Worm (Caenorhabditis elegans) whole organism, L4 larva: ENCODE results near the gene ccdc-47.

ENCODE experiments used
- F26F4.8 ChIP-seq: fragments of 200-800 bp; sonication (Bioruptor generic); conservative IDR thresholded peaks from 2 replicates; pipeline ENCODE4 v1.3.6; 2022; ENCODE audit warnings: missing genetic modification characterization, missing compliant biosample characterization
- F44E2.7 ChIP-seq: fragments of 200-800 bp; sonication (Bioruptor generic); IDR thresholded peaks from 2 replicates; pipeline ENCODE4 v2.1.2; 2022; ENCODE audit warnings: missing genetic modification characterization, missing compliant biosample characterization
- Y105C5A.15 ChIP-seq: fragments of 200-800 bp; sonication (Bioruptor generic); IDR thresholded peaks from 2 replicates; pipeline ENCODE4 v1.3.6; 2022; ENCODE audit warnings: missing genetic modification characterization, missing compliant biosample characterization
- Y48G9A.11 ChIP-seq: fragments of 200-800 bp; sonication (Bioruptor generic); IDR thresholded peaks from 2 replicates; pipeline ENCODE4 v1.3.6; 2022; ENCODE audit warnings: missing genetic modification reagents, missing genetic modification characterization, missing compliant biosample characterization
- Y75B8A.6 ChIP-seq: fragments of 200-800 bp; sonication (Bioruptor generic); IDR thresholded peaks from 2 replicates; pipeline ENCODE4 v1.3.6; 2022; ENCODE audit warnings: missing genetic modification reagents, missing genetic modification characterization, missing compliant biosample characterization
- ZK546.5 ChIP-seq, 2 experiments: sonication (generic microtip); optimal IDR thresholded peaks; 2 replicates each; lab custom pipeline; 2017; ENCODE audit warnings: missing biosample characterization in 2 of 2, missing genetic modification characterization in 2 of 2
- aha-1 ChIP-seq: fragments of 150-350 bp; peaks from one replicate; lab custom pipeline; 2014; ENCODE audit warnings: missing biosample characterization, missing genetic modification characterization
- attf-4 ChIP-seq: sonication (generic microtip); optimal IDR thresholded peaks from 3 replicates; lab custom pipeline; 2017; ENCODE audit warnings: missing biosample characterization, missing genetic modification characterization
- ceh-28 ChIP-seq: fragments of 150-350 bp; optimal IDR thresholded peaks from 2 replicates; lab custom pipeline; 2014; ENCODE audit warnings: missing biosample characterization, missing genetic modification reagents, missing genetic modification characterization
- ceh-44 ChIP-seq: fragments of 200-800 bp; sonication (Bioruptor generic); IDR thresholded peaks from 2 replicates; pipeline ENCODE4 v1.3.6; 2022; ENCODE audit warnings: missing genetic modification reagents, missing genetic modification characterization, missing compliant biosample characterization
- ceh-62 ChIP-seq: sonication (generic microtip); optimal IDR thresholded peaks from 2 replicates; lab custom pipeline; 2017; ENCODE audit warnings: missing biosample characterization, missing genetic modification characterization
- cey-2 ChIP-seq: sonication (generic microtip); optimal IDR thresholded peaks from 3 replicates; lab custom pipeline; 2017; ENCODE audit warnings: missing genetic modification characterization, mild to moderate bottlenecking, missing compliant biosample characterization, antibody characterized with exemption, borderline replicate concordance; ENCODE audit not compliant: insufficient read depth
- daf-12 ChIP-seq: fragments of 150-350 bp; optimal IDR thresholded peaks from 2 replicates; lab custom pipeline; 2014; ENCODE audit warnings: missing biosample characterization, missing genetic modification reagents, missing genetic modification characterization
- daf-16 ChIP-seq, 3 experiments: sonication (generic microtip); optimal IDR thresholded peaks; 2 replicates each; lab custom pipeline; 2016 to 2017; ENCODE audit warnings: missing genetic modification characterization in 3 of 3, missing genetic modification reagents in 3 of 3, mild to moderate bottlenecking in 2 of 3, missing compliant biosample characterization in 2 of 3, missing biosample characterization in 1 of 3, moderate library complexity in 1 of 3
- dmd-6 ChIP-seq: fragments of 200-800 bp; sonication (Bioruptor generic); IDR thresholded peaks from 2 replicates; pipeline ENCODE4 v1.3.6; 2022; ENCODE audit warnings: missing genetic modification reagents, missing genetic modification characterization, missing compliant biosample characterization
- dmd-8 ChIP-seq: fragments of 200-800 bp; sonication (Bioruptor generic); IDR thresholded peaks from 2 replicates; pipeline ENCODE4 v1.3.6; 2022; ENCODE audit warnings: missing genetic modification characterization, missing compliant biosample characterization
- dpl-1 ChIP-seq: fragments of 150-350 bp; optimal IDR thresholded peaks from 2 replicates; lab custom pipeline; 2014; ENCODE audit warnings: missing biosample characterization, missing genetic modification reagents, missing genetic modification characterization
- dve-1 ChIP-seq: sonication (generic microtip); optimal IDR thresholded peaks from 2 replicates; lab custom pipeline; 2017; ENCODE audit warnings: antibody characterized with exemption, mild to moderate bottlenecking, missing genetic modification characterization, missing compliant biosample characterization; ENCODE audit not compliant: insufficient read depth
- egl-43 ChIP-seq: fragments of 200-800 bp; sonication (Bioruptor generic); IDR thresholded peaks from 2 replicates; pipeline ENCODE4 v1.3.6; 2022; ENCODE audit warnings: missing genetic modification reagents, missing genetic modification characterization, missing compliant biosample characterization
- hlh-11 ChIP-seq: fragments of 200-800 bp; sonication (Bioruptor generic); optimal IDR thresholded peaks from 2 replicates; lab custom pipeline; 2018; ENCODE audit warnings: mild to moderate bottlenecking, missing genetic modification characterization, missing compliant biosample characterization
- hlh-30 ChIP-seq: sonication (generic microtip); optimal IDR thresholded peaks from 2 replicates; lab custom pipeline; 2017; ENCODE audit warnings: antibody characterized with exemption, mild to moderate bottlenecking, missing genetic modification characterization, missing compliant biosample characterization; ENCODE audit not compliant: insufficient read depth
- hmg-1.1 ChIP-seq: fragments of 200-800 bp; sonication (Bioruptor generic); IDR thresholded peaks from 2 replicates; pipeline ENCODE4 v1.3.6; 2022; ENCODE audit warnings: missing genetic modification reagents, missing genetic modification characterization, missing compliant biosample characterization
- jun-1 ChIP-seq: fragments of 150-350 bp; optimal IDR thresholded peaks from 2 replicates; lab custom pipeline; 2014; ENCODE audit warnings: missing biosample characterization, missing genetic modification reagents, missing genetic modification characterization
- lin-13 ChIP-seq: fragments of 150-350 bp; optimal IDR thresholded peaks from 2 replicates; lab custom pipeline; 2014; ENCODE audit warnings: missing biosample characterization, missing genetic modification reagents, missing genetic modification characterization
- lir-3 ChIP-seq: sonication (generic microtip); optimal IDR thresholded peaks from 2 replicates; lab custom pipeline; 2016; ENCODE audit warnings: mild to moderate bottlenecking, missing genetic modification characterization, missing compliant biosample characterization
- lsy-2 ChIP-seq, 2 experiments: fragments of 150-350 bp in 1 of 2; sonication (generic microtip) in 1 of 2; optimal IDR thresholded peaks; 2 replicates each; lab custom pipeline; 2014 to 2017; ENCODE audit warnings: missing biosample characterization in 2 of 2, missing genetic modification characterization in 2 of 2
- mep-1 ChIP-seq: fragments of 150-350 bp; sonication (generic microtip); optimal IDR thresholded peaks from 3 replicates; lab custom pipeline; 2014; ENCODE audit warnings: missing biosample characterization, missing genetic modification characterization
- mxl-3 ChIP-seq: fragments of 200-800 bp; sonication (Bioruptor generic); optimal IDR thresholded peaks from 2 replicates; lab custom pipeline; 2018; ENCODE audit warnings: mild to moderate bottlenecking, missing genetic modification characterization, missing compliant biosample characterization
- nhr-10 ChIP-seq: fragments of 150-350 bp; optimal IDR thresholded peaks from 2 replicates; lab custom pipeline; 2014; ENCODE audit warnings: missing biosample characterization, missing genetic modification characterization
- nhr-11 ChIP-seq: fragments of 150-350 bp; optimal IDR thresholded peaks from 2 replicates; lab custom pipeline; 2014; ENCODE audit warnings: missing biosample characterization, missing genetic modification characterization
- nhr-28 ChIP-seq: fragments of 150-350 bp; optimal IDR thresholded peaks from 2 replicates; lab custom pipeline; 2014; ENCODE audit warnings: missing biosample characterization, missing genetic modification characterization
- nhr-41 ChIP-seq: fragments of 200-800 bp; sonication (Bioruptor generic); IDR thresholded peaks from 2 replicates; pipeline ENCODE4 v1.3.6; 2022; ENCODE audit warnings: missing genetic modification reagents, missing genetic modification characterization, missing compliant biosample characterization
- nhr-6 ChIP-seq: fragments of 150-350 bp; optimal IDR thresholded peaks from 2 replicates; lab custom pipeline; 2014; ENCODE audit warnings: missing biosample characterization, missing genetic modification characterization
- pha-4 ChIP-seq, 2 experiments: fragments of 150-350 bp in 1 of 2; fragments of 200-800 bp in 1 of 2; sonication (Bioruptor generic) in 1 of 2; IDR thresholded peaks in 1 of 2; optimal IDR thresholded peaks in 1 of 2; 2 replicates each; pipeline versions ENCODE4 v1.3.6 to Lab custom; 2014 to 2022; ENCODE audit warnings: missing genetic modification characterization in 2 of 2, missing genetic modification reagents in 2 of 2, missing biosample characterization in 1 of 2, missing compliant biosample characterization in 1 of 2
- pqm-1 ChIP-seq: sonication (generic microtip); optimal IDR thresholded peaks from 2 replicates; lab custom pipeline; 2017; ENCODE audit warnings: missing biosample characterization, missing genetic modification characterization
- set-16 ChIP-seq: fragments of 200-800 bp; sonication (Bioruptor generic); IDR thresholded peaks from 2 replicates; pipeline ENCODE4 v1.3.6; 2022; ENCODE audit warnings: missing genetic modification reagents, missing genetic modification characterization, missing compliant biosample characterization
- skn-1 ChIP-seq: fragments of 150-350 bp; optimal IDR thresholded peaks from 2 replicates; lab custom pipeline; 2014; ENCODE audit warnings: missing biosample characterization, missing genetic modification characterization
- zfp-3 ChIP-seq: fragments of 200-800 bp; sonication (Bioruptor generic); conservative IDR thresholded peaks from 2 replicates; pipeline ENCODE4 v1.3.6; 2022; ENCODE audit warnings: missing genetic modification reagents, missing genetic modification characterization, missing compliant biosample characterization
- ztf-11 ChIP-seq: fragments of 150-350 bp; optimal IDR thresholded peaks from 2 replicates; lab custom pipeline; 2014; ENCODE audit warnings: missing biosample characterization, missing genetic modification characterization

The ccdc-47 gene

DNA sequence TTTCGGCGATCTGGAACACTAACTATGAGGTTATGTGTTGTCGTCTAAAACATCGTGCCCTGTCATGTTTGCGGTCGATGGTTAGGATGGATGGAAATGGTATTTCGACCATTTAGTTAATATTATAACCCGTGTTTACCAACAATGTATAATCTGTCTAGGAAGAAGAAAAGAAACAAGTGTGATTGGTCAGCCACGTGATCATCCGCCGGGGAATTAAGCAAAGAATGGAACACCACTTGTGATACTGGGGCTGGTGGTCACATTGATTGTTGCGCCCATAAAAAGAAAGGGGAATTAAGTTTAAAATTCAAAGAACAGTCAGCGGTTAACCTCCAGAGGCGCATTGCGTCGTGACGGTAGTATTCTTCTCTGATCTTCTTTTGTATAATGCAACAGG lies 41.2 kb upstream of the ccdc-47 start (continued):
- TF ChIP-seq hmg-1.1: no peak
- TF ChIP-seq Y75B8A.6: no peak
- TF ChIP-seq jun-1 (tag; lab: Kevin White, UChicago): no peak
- no peak for TF ChIP-seq ceh-28
- TF ChIP-seq ztf-11: no peak
- peak; percentile 72 for TF ChIP-seq nhr-28 (tag; lab: Kevin White, UChicago)
- TF ChIP-seq daf-16 (GFP tag; optimal IDR thresholded peaks at IDR 0.05; lab: Kevin White, UChicago): no peak
- peak; percentile 60 for TF ChIP-seq daf-16 (tag; optimal IDR thresholded peaks at IDR 0.05; lab: Kevin White, UChicago)
- TF ChIP-seq dmd-8 (GFP tag; lab: Robert Waterston, UW): no peak
- TF ChIP-seq cey-2 (tag; lab: Kevin White, UChicago): peak; percentile 45
- TF ChIP-seq ZK546.5 (tag; optimal IDR thresholded peaks at IDR 0.05; lab: Kevin White, UChicago): no peak
- TF ChIP-seq Y48G9A.11 (GFP tag; lab: Robert Waterston, UW): no peak
- TF ChIP-seq daf-12: no peak
- no peak for TF ChIP-seq attf-4 (tag; lab: Kevin White, UChicago)
- TF ChIP-seq egl-43 (GFP tag; lab: Robert Waterston, UW): no peak

DNA sequence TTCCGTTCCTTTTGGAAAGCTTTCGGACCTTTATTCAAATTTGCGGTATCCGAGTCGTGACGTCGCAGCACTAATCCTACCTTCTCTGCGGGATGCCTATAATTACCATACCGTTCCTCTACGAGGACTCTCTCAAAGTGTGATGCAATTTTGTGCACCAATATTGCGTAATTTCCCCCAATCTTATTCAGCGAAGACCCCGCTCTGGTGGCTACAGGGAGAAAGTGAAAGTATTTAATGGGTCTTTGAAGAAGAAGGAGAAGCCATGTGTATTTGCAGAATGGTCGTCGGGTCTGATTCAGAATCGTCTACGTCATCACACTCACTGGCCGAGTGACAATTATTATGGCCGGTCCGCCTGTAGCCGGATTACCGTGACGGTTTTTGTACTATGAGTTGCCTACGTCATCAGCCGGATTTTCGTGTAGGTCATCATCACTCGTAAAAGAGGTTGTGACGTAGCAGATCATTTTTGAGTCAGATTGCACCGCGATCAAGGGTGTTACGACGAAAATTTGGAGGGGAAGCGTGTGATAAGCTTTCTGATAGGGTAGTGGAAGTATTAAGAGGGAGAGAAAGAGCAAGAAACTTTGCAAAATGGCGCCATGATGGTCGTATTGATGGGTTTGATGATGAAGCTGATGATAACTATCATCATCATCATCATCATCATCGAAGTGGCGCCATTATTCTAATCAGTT lies 40.4 kb upstream of the ccdc-47 start:
- peak; percentile 28 for TF ChIP-seq nhr-28 (tag; lab: Kevin White, UChicago)
- TF ChIP-seq dve-1 (tag; lab: Kevin White, UChicago): peak; percentile 16
- peak; percentile 41 for TF ChIP-seq pqm-1 (tag; lab: Kevin White, UChicago)
- no peak for TF ChIP-seq ceh-44
- peak; percentile 52 for TF ChIP-seq aha-1 (tag; lab: Kevin White, UChicago)
- TF ChIP-seq daf-16 (GFP tag; optimal IDR thresholded peaks at IDR 0.05; lab: Kevin White, UChicago): no peak
- TF ChIP-seq daf-16 (tag; optimal IDR thresholded peaks at IDR 0.05; lab: Kevin White, UChicago): peak; percentile 3
- TF ChIP-seq lin-13 (GFP tag; lab: Kevin White, UChicago): no peak
- no peak for TF ChIP-seq ZK546.5 (tag; optimal IDR thresholded peaks at IDR 0.05; lab: Kevin White, UChicago)
- peak; percentile 42 for TF ChIP-seq dmd-6 (GFP tag; lab: Robert Waterston, UW)

DNA sequence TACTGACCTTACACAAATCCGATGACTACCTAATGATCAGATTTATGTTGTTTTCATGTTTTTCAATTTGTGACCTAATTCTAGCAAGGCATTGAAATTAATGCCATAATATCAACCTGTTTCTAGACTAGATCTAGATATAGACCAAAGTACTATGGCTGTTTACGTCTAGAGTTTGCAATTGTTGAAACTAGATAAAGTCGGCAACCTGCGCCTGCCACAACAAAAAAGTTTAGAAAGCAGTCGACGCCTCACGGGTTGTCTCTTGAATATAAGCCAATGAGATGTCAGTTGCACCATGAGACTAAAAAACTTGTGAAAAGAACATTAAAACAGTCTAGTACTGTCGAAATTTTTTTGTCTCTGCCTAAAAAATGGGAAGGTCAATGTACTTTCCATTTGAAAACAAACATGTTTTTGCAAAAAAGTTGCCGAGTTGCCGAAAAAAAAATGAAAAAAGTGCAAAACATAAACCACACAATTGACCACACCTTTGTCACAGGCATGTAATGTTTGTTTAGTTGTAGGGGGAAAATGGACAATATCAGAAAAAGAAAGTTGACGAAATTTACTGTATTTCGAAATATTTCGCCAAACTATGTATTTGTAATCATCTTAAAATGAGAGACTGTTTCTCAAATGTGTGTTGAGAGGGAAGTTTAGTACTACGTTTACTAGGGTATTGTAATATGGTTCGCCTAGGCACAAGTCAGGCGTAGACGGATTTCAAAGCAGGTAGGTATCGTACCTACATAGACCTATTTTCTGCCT lies 37.6 kb upstream of the ccdc-47 start:
- TF ChIP-seq mxl-3 (no peak), nhr-11 (tag; lab: Kevin White, UChicago) (no peak), nhr-28 (tag; lab: Kevin White, UChicago) (peak; percentile 48), skn-1 (tag; lab: Kevin White, UChicago) (no peak), hlh-30 (tag; lab: Kevin White, UChicago) (peak; percentile 7)

DNA sequence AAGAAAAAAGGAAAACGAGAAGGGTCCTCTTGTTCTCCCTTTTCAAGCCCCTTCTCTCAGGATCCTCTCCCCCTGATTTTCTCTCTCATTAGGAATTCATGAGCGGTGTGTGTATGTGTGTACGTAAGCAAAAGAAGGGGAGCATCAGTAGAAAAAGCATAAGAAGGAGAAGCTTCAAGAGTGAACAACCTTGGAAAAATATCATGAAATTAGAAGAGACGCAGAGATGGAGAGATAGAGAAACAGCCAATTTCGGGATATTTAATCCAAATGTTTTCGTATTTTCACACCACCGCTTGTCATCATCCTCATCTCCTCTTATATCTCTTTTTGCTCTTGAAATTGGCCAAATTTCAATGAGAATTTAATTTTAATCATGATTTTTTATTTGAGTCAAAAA lies 33.6 kb upstream of the ccdc-47 start:
- TF ChIP-seq zfp-3 (GFP tag; lab: Robert Waterston, UW): no peak
- peak; percentile 7 for TF ChIP-seq aha-1 (tag; lab: Kevin White, UChicago)
- no peak for TF ChIP-seq Y105C5A.15 (GFP tag; lab: Robert Waterston, UW)

ce11 chrIII:3887586-3887985 lies 29.2 kb upstream of the ccdc-47 start:
- TF ChIP-seq nhr-6 (tag; lab: Kevin White, UChicago) (peak; percentile 44), nhr-28 (tag; lab: Kevin White, UChicago) (peak; percentile 91), nhr-10 (tag; lab: Kevin White, UChicago) (no peak), hlh-30 (tag; lab: Kevin White, UChicago) (no peak), nhr-41 (GFP tag; lab: Robert Waterston, UW) (no peak), ceh-62 (tag; lab: Kevin White, UChicago) (no peak), aha-1 (tag; lab: Kevin White, UChicago) (peak; percentile 2), pha-4 (GFP tag; IDR thresholded peaks at IDR 0.05; lab: Robert Waterston, UW) (no peak), pha-4 (tag; optimal IDR thresholded peaks at IDR 0.05; lab: Kevin White, UChicago) (peak; percentile 13), lir-3 (no peak), dpl-1 (GFP tag; lab: Kevin White, UChicago) (peak; percentile 42), hlh-11 (peak; percentile 69), pqm-1 (tag; lab: Kevin White, UChicago) (peak; percentile 77), set-16 (GFP tag; lab: Robert Waterston, UW) (no peak), lsy-2 (tag; optimal IDR thresholded peaks at IDR 0.05; lab: Kevin White, UChicago) (peak in 1 of 2 experiments; percentile 37), F26F4.8 (no peak), ceh-44 (no peak), mep-1 (tag; lab: Kevin White, UChicago) (peak; percentile 33), F44E2.7 (no peak), dmd-6 (GFP tag; lab: Robert Waterston, UW) (peak; percentile 41; the same call in 1 of the 2 replicates)
